In the genomic region with DNA sequence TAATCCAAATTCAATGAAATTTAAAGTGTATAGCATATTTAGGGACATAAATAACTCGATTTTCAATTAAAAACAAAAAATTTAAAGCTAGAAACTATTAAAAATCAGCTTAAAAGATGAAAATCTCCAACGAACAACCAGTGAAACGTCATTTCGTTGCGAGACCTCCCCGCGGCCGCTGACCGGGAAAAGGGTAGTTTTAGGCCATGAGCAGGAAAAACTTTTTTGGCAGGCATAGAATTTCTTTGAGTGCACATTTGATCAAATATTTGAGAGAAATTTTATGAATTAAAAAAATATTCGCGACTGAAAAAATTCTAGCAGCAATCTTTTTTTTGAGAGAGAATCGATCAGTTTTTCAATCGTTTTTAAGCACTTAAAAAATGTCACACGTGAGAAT, we compare ENCODE assay signal across 6 worm cellular contexts.
TF ChIP-seq lines count a peak whose summit lies in the region.

No protein-coding gene starts in this region.

TF ChIP-seq in whole organism, L1 larva, 84 proteins besides CTCF, POLR2A, EP300 and RAD21 (continued from another document and continues in another):
- TF ChIP-seq F16B12.6 (tag; optimal IDR thresholded peaks at IDR 0.05; lab: Kevin White, UChicago) (peak; percentile 11), nhr-90 (tag; optimal IDR thresholded peaks at IDR 0.05; lab: Kevin White, UChicago; ENCODE audit: poor library complexity) (peak; percentile 16), alr-1 (tag; optimal IDR thresholded peaks at IDR 0.05; lab: Kevin White, UChicago; ENCODE audit: borderline replicate concordance) (no peak), mep-1 (tag; optimal IDR thresholded peaks at IDR 0.05; lab: Kevin White, UChicago) (peak; percentile 85), ztf-11 (tag; optimal IDR thresholded peaks at IDR 0.05; lab: Kevin White, UChicago) (no peak), mdl-1 (tag; optimal IDR thresholded peaks at IDR 0.05; lab: Kevin White, UChicago) (no peak), mab-9 (GFP tag; IDR thresholded peaks at IDR 0.05; lab: Robert Waterston, UW) (no peak), skn-1 (tag; optimal IDR thresholded peaks at IDR 0.05; lab: Kevin White, UChicago) (peak; percentile 51), egl-13 (tag; optimal IDR thresholded peaks at IDR 0.05; lab: Kevin White, UChicago) (no peak), swsn-7 (tag; optimal IDR thresholded peaks at IDR 0.05; lab: Kevin White, UChicago) (peak; percentile 23), efl-1 (optimal IDR thresholded peaks at IDR 0.05; lab: Kevin White, UChicago) (peak; percentile 59 to 66), efl-1 (GFP tag; optimal IDR thresholded peaks at IDR 0.05 in 1 of 2; lab: Kevin White, UChicago) (peak; percentile 54 to 92), jun-1 (tag; optimal IDR thresholded peaks at IDR 0.05; lab: Kevin White, UChicago) (no peak), ceh-82 (tag; optimal IDR thresholded peaks at IDR 0.05; lab: Kevin White, UChicago) (peak in 1 of 3 experiments; percentile 39), lin-15B (tag; optimal IDR thresholded peaks at IDR 0.05; lab: Kevin White, UChicago) (peak; percentile 55), nhr-47 (tag; optimal IDR thresholded peaks at IDR 0.05; lab: Kevin White, UChicago) (peak; percentile 44), elt-3 (tag; optimal IDR thresholded peaks at IDR 0.05; lab: Kevin White, UChicago) (peak in 1 of 6 experiments; percentile 2), blmp-1 (tag; optimal IDR thresholded peaks at IDR 0.05; lab: Kevin White, UChicago) (peak; percentile 63), rnt-1 (tag; optimal IDR thresholded peaks at IDR 0.05; lab: Kevin White, UChicago) (peak; percentile 68), tbx-2 (tag; optimal IDR thresholded peaks at IDR 0.05; lab: Kevin White, UChicago) (peak; percentile 37)

TF ChIP-seq in whole organism, L2 larva, 48 proteins besides CTCF, POLR2A, EP300 and RAD21 (continued from another document and continues in another):
- no peak for TF ChIP-seq R02D3.7 (tag; optimal IDR thresholded peaks at IDR 0.05; lab: Kevin White, UChicago)
- no peak for TF ChIP-seq ama-1 (optimal IDR thresholded peaks at IDR 0.05; lab: Kevin White, UChicago)
- no peak for TF ChIP-seq mdl-1 (tag; optimal IDR thresholded peaks at IDR 0.05; lab: Kevin White, UChicago)
- TF ChIP-seq nhr-23 (tag; optimal IDR thresholded peaks at IDR 0.05; lab: Kevin White, UChicago), result no peak
- no peak for TF ChIP-seq nhr-237 (tag; optimal IDR thresholded peaks at IDR 0.05; lab: Kevin White, UChicago)
- no peak for TF ChIP-seq mbf-1 (tag; optimal IDR thresholded peaks at IDR 0.05; lab: Kevin White, UChicago)
- TF ChIP-seq F13H6.1 (tag; optimal IDR thresholded peaks at IDR 0.05; lab: Kevin White, UChicago), result no peak
- TF ChIP-seq nhr-25 (tag; optimal IDR thresholded peaks at IDR 0.05; lab: Kevin White, UChicago), result peak; percentile 10
- peak; percentile 6 for TF ChIP-seq lin-13 (GFP tag; optimal IDR thresholded peaks at IDR 0.05; lab: Kevin White, UChicago)
- no peak for TF ChIP-seq nhr-12 (tag; optimal IDR thresholded peaks at IDR 0.05; lab: Kevin White, UChicago)
- no peak for TF ChIP-seq zag-1 (tag; optimal IDR thresholded peaks at IDR 0.05; lab: Kevin White, UChicago)
- TF ChIP-seq nhr-77 (tag; optimal IDR thresholded peaks at IDR 0.05; lab: Kevin White, UChicago), result no peak
- TF ChIP-seq unc-55 (GFP tag; optimal IDR thresholded peaks at IDR 0.05; lab: Kevin White, UChicago), result peak; percentile 75
- TF ChIP-seq snpc-4 (tag; optimal IDR thresholded peaks at IDR 0.05; lab: Kevin White, UChicago), result no peak
- no peak for TF ChIP-seq unc-39 (tag; optimal IDR thresholded peaks at IDR 0.05; lab: Kevin White, UChicago)
- TF ChIP-seq blmp-1 (tag; optimal IDR thresholded peaks at IDR 0.05; lab: Kevin White, UChicago; ENCODE audit: insufficient read depth), result no peak
- TF ChIP-seq mab-5 (tag; optimal IDR thresholded peaks at IDR 0.05; lab: Kevin White, UChicago), result no peak
- no peak for TF ChIP-seq nhr-21 (tag; optimal IDR thresholded peaks at IDR 0.05; lab: Kevin White, UChicago)
- TF ChIP-seq crh-2 (tag; optimal IDR thresholded peaks at IDR 0.05; lab: Kevin White, UChicago), result peak; percentile 99
- TF ChIP-seq unc-62 (GFP tag; optimal IDR thresholded peaks at IDR 0.05; lab: Kevin White, UChicago), result no peak
- no peak for TF ChIP-seq ztf-1 (GFP tag; conservative IDR thresholded peaks at IDR 0.05; lab: Robert Waterston, UW)
- peak; percentile 5 for TF ChIP-seq sma-3 (GFP tag; optimal IDR thresholded peaks at IDR 0.05; lab: Kevin White, UChicago)
- TF ChIP-seq egl-27 (tag; optimal IDR thresholded peaks at IDR 0.05; lab: Kevin White, UChicago), result no peak

TF ChIP-seq in whole organism, L3 larva, 47 proteins besides CTCF, POLR2A, EP300 and RAD21 (continued from another document):
- TF ChIP-seq elt-2 (tag; optimal IDR thresholded peaks at IDR 0.05; lab: Kevin White, UChicago), result peak; percentile 23

TF ChIP-seq in whole organism, L4 larva, 104 proteins besides CTCF, POLR2A, EP300 and RAD21 (continued from another document and continues in another):
- TF ChIP-seq aly-2 (tag; optimal IDR thresholded peaks at IDR 0.05; lab: Kevin White, UChicago), result no peak
- no peak for TF ChIP-seq ceh-82 (tag; optimal IDR thresholded peaks at IDR 0.05; lab: Kevin White, UChicago)
- no peak for TF ChIP-seq ZK337.2 (GFP tag; IDR thresholded peaks at IDR 0.05; lab: Robert Waterston, UW)
- TF ChIP-seq nhr-76 (tag; optimal IDR thresholded peaks at IDR 0.05; lab: Kevin White, UChicago), result no peak
- no peak for TF ChIP-seq gei-8 (GFP tag; optimal IDR thresholded peaks at IDR 0.05; lab: Kevin White, UChicago)
- peak; percentile 73 for TF ChIP-seq mep-1 (tag; optimal IDR thresholded peaks at IDR 0.05; lab: Kevin White, UChicago)
- TF ChIP-seq ceh-20 (GFP tag; IDR thresholded peaks at IDR 0.05; lab: Robert Waterston, UW), result no peak
- no peak for TF ChIP-seq duxl-1 (tag; optimal IDR thresholded peaks at IDR 0.05; lab: Kevin White, UChicago; ENCODE audit: poor library complexity)
- TF ChIP-seq egl-43 (GFP tag; IDR thresholded peaks at IDR 0.05; lab: Robert Waterston, UW), result no peak
- TF ChIP-seq nhr-6 (tag; optimal IDR thresholded peaks at IDR 0.05; lab: Kevin White, UChicago), result peak; percentile 37
- TF ChIP-seq nhr-41 (GFP tag; IDR thresholded peaks at IDR 0.05; lab: Robert Waterston, UW), result no peak
- no peak for TF ChIP-seq unc-39 (tag; optimal IDR thresholded peaks at IDR 0.05; lab: Kevin White, UChicago)
- TF ChIP-seq madf-9 (GFP tag; conservative IDR thresholded peaks at IDR 0.05; lab: Robert Waterston, UW), result no peak
- TF ChIP-seq tag-97 (GFP tag; IDR thresholded peaks at IDR 0.05; lab: Robert Waterston, UW), result no peak
- TF ChIP-seq zfp-2 (tag; optimal IDR thresholded peaks at IDR 0.05; lab: Kevin White, UChicago), result no peak
- no peak for TF ChIP-seq unc-62 (GFP tag; optimal IDR thresholded peaks at IDR 0.05 in 1 of 2; lab: Kevin White, UChicago)
- TF ChIP-seq unc-62 (tag; optimal IDR thresholded peaks at IDR 0.05; lab: Kevin White, UChicago), result no peak
- TF ChIP-seq cey-2 (tag; optimal IDR thresholded peaks at IDR 0.05; lab: Kevin White, UChicago; ENCODE audit: borderline replicate concordance, insufficient read depth), result no peak
- no peak for TF ChIP-seq ceh-62 (tag; optimal IDR thresholded peaks at IDR 0.05; lab: Kevin White, UChicago)
- no peak for TF ChIP-seq ceh-28 (tag; optimal IDR thresholded peaks at IDR 0.05; lab: Kevin White, UChicago)
- TF ChIP-seq ceh-32 (tag; optimal IDR thresholded peaks at IDR 0.05; lab: Kevin White, UChicago; ENCODE audit: poor library complexity), result no peak
- TF ChIP-seq ama-1 (optimal IDR thresholded peaks at IDR 0.05; lab: Kevin White, UChicago), result no peak
- TF ChIP-seq lim-7 (GFP tag; IDR thresholded peaks at IDR 0.05; lab: Robert Waterston, UW), result no peak
- TF ChIP-seq tra-1 (GFP tag; IDR thresholded peaks at IDR 0.05; lab: Robert Waterston, UW), result no peak
- peak; percentile 21 for TF ChIP-seq lin-13 (GFP tag; optimal IDR thresholded peaks at IDR 0.05; lab: Kevin White, UChicago)
- no peak for TF ChIP-seq arid-1 (GFP tag; conservative IDR thresholded peaks at IDR 0.05; lab: Robert Waterston, UW)
- no peak for TF ChIP-seq Y5F2A.4 (GFP tag; optimal IDR thresholded peaks at IDR 0.05; lab: Kevin White, UChicago)
- TF ChIP-seq set-16 (GFP tag; IDR thresholded peaks at IDR 0.05; lab: Robert Waterston, UW), result no peak
- no peak for TF ChIP-seq nhr-48 (tag; optimal IDR thresholded peaks at IDR 0.05; lab: Kevin White, UChicago)
- TF ChIP-seq pha-4 (GFP tag; IDR thresholded peaks at IDR 0.05; lab: Robert Waterston, UW), result no peak
- peak; percentile 7 for TF ChIP-seq pha-4 (tag; optimal IDR thresholded peaks at IDR 0.05; lab: Kevin White, UChicago)

TF ChIP-seq in whole organism, late embryonic, 69 proteins besides CTCF, POLR2A, EP300 and RAD21 (continued from another document):
- TF ChIP-seq ceh-34 (tag; optimal IDR thresholded peaks at IDR 0.05; lab: Kevin White, UChicago) (peak; percentile 22), ets-4 (tag; optimal IDR thresholded peaks at IDR 0.05; lab: Kevin White, UChicago) (peak; percentile 32), ceh-9 (tag; optimal IDR thresholded peaks at IDR 0.05; lab: Kevin White, UChicago) (no peak), tbx-2 (tag; optimal IDR thresholded peaks at IDR 0.05; lab: Kevin White, UChicago) (peak; percentile 60), unc-55 (GFP tag; optimal IDR thresholded peaks at IDR 0.05; lab: Kevin White, UChicago) (no peak), T23F11.4 (GFP tag; optimal IDR thresholded peaks at IDR 0.05; lab: Kevin White, UChicago) (no peak), lin-11 (tag; optimal IDR thresholded peaks at IDR 0.05; lab: Kevin White, UChicago) (no peak), ttx-3 (tag; optimal IDR thresholded peaks at IDR 0.05; lab: Kevin White, UChicago) (no peak), K02D7.2 (tag; optimal IDR thresholded peaks at IDR 0.05; lab: Kevin White, UChicago) (no peak), hlh-30 (tag; optimal IDR thresholded peaks at IDR 0.05; lab: Kevin White, UChicago; ENCODE audit: insufficient read depth) (no peak), ceh-30 (tag; optimal IDR thresholded peaks at IDR 0.05; lab: Kevin White, UChicago) (no peak), ceh-19 (GFP tag; optimal IDR thresholded peaks at IDR 0.05; lab: Kevin White, UChicago) (no peak)

TF ChIP-seq in whole organism, young adult, 124 proteins besides CTCF, POLR2A, EP300 and RAD21 (continued from another document):
- 0 out of 2 replicates have a peak, but pooled peaks have one; percentile 28 for TF ChIP-seq ceh-91 (GFP tag; IDR thresholded peaks at IDR 0.05; lab: Robert Waterston, UW)
- TF ChIP-seq ceh-40 (GFP tag; IDR thresholded peaks at IDR 0.05; lab: Robert Waterston, UW), result no peak
- peak; percentile 42 for TF ChIP-seq F23B12.7 (tag; optimal IDR thresholded peaks at IDR 0.05; lab: Kevin White, UChicago; ENCODE audit: insufficient read depth)
- peak; percentile 83 for TF ChIP-seq madf-8 (GFP tag; conservative IDR thresholded peaks at IDR 0.05; lab: Robert Waterston, UW)
- TF ChIP-seq fkh-3 (tag; optimal IDR thresholded peaks at IDR 0.05; lab: Kevin White, UChicago), result no peak
- no peak for TF ChIP-seq rpc-1 (optimal IDR thresholded peaks at IDR 0.05; lab: Kevin White, UChicago)
- TF ChIP-seq rpc-1 (tag; optimal IDR thresholded peaks at IDR 0.05; lab: Kevin White, UChicago), result no peak
- peak; percentile 40; the same call in 1 of the 2 replicates for TF ChIP-seq D2030.7 (GFP tag; IDR thresholded peaks at IDR 0.05; lab: Robert Waterston, UW)
- peak; percentile 68 for TF ChIP-seq snpc-3.4 (tag; optimal IDR thresholded peaks at IDR 0.05; lab: Kevin White, UChicago)
- no peak for TF ChIP-seq Y79H2A.3 (GFP tag; conservative IDR thresholded peaks at IDR 0.05; lab: Robert Waterston, UW)
- TF ChIP-seq F33H1.4 (GFP tag; IDR thresholded peaks at IDR 0.05; lab: Robert Waterston, UW), result peak; percentile 77
- TF ChIP-seq snpc-4 (GFP tag; optimal IDR thresholded peaks at IDR 0.05; lab: Kevin White, UChicago), result no peak
- peak in 1 of 4 experiments; percentile 80 for TF ChIP-seq snpc-4 (tag; optimal IDR thresholded peaks at IDR 0.05; lab: Kevin White, UChicago)
- TF ChIP-seq nhr-80 (tag; optimal IDR thresholded peaks at IDR 0.05; lab: Kevin White, UChicago), result peak; percentile 39
- peak; percentile 83 for TF ChIP-seq madf-6 (GFP tag; IDR thresholded peaks at IDR 0.05; lab: Robert Waterston, UW)
- TF ChIP-seq lsl-1 (GFP tag; optimal IDR thresholded peaks at IDR 0.05; lab: Kevin White, UChicago), result peak; percentile 43
